Worm (Caenorhabditis elegans): ENCODE measurements around the gene ddr-1.

The ddr-1 gene

DNA sequence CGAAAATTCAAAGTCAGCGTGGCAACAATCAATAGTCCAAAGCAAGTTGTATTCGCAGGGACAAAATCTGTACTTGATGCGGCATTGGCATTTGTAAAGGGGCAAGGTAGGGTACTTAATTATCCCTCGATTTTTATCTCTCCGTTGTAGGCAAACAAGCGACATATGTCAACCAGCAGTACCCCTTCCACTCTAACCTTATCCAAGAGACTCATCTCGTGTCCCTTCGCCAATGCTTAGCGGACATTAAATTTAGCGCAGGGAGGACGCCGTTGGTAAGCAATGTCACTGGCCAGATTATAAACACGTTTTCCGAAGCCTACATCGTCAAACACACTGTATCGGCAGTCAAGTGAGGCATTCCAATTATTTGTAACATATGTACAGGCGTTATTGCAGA lies 31.7 kb upstream of the ddr-1 start (continued):
- peak in 1 of 2 experiments; percentile 99 for TF ChIP-seq daf-16 (GFP tag; optimal IDR thresholded peaks at IDR 0.05)
- peak; percentile 95 for TF ChIP-seq daf-16 (tag; optimal IDR thresholded peaks at IDR 0.05)
- TF ChIP-seq pqm-1 (tag; optimal IDR thresholded peaks at IDR 0.05), result peak; percentile 79
- peak; percentile 82 to 100 for TF ChIP-seq unc-62 (GFP tag; optimal IDR thresholded peaks at IDR 0.05 in 1 of 2)
- TF ChIP-seq unc-62 (tag; optimal IDR thresholded peaks at IDR 0.05), result peak; percentile 86
- peak; percentile 99 for TF ChIP-seq mep-1 (tag; optimal IDR thresholded peaks at IDR 0.05)
- TF ChIP-seq daf-12 (tag; optimal IDR thresholded peaks at IDR 0.05), result no peak
- TF ChIP-seq ceh-28 (tag; optimal IDR thresholded peaks at IDR 0.05), result peak; percentile 91
- peak; percentile 74 to 81 for TF ChIP-seq hif-1 (tag; optimal IDR thresholded peaks at IDR 0.05)
- peak; percentile 95 for TF ChIP-seq nhr-48 (tag; optimal IDR thresholded peaks at IDR 0.05)
- peak; percentile 88 for TF ChIP-seq dmd-9 (GFP tag; IDR thresholded peaks at IDR 0.05)
- peak; percentile 92 for TF ChIP-seq mdt-29 (GFP tag; IDR thresholded peaks at IDR 0.05)
- TF ChIP-seq egl-43 (GFP tag; IDR thresholded peaks at IDR 0.05), result peak; percentile 99
- peak; percentile 94 for TF ChIP-seq nhr-11 (tag; optimal IDR thresholded peaks at IDR 0.05)
- TF ChIP-seq zfp-2 (tag; optimal IDR thresholded peaks at IDR 0.05), result peak; percentile 87
- TF ChIP-seq ceh-62 (tag; optimal IDR thresholded peaks at IDR 0.05), result no peak
- TF ChIP-seq hmg-1.1 (GFP tag; IDR thresholded peaks at IDR 0.05), result peak; percentile 99
- TF ChIP-seq R02D3.7 (tag; optimal IDR thresholded peaks at IDR 0.05), result no peak
- TF ChIP-seq F10B5.3 (tag; optimal IDR thresholded peaks at IDR 0.05), result peak; percentile 96
- no peak for TF ChIP-seq lin-38 (GFP tag; IDR thresholded peaks at IDR 0.05)
- TF ChIP-seq set-16 (GFP tag; IDR thresholded peaks at IDR 0.05), result no peak
- TF ChIP-seq jun-1 (tag; optimal IDR thresholded peaks at IDR 0.05), result peak; percentile 99
- no peak for TF ChIP-seq ceh-44 (GFP tag; IDR thresholded peaks at IDR 0.05)
- no peak for TF ChIP-seq nhr-111 (GFP tag; optimal IDR thresholded peaks at IDR 0.05)
- TF ChIP-seq fos-1 (tag; optimal IDR thresholded peaks at IDR 0.05), result peak; percentile 83
- TF ChIP-seq nhr-77 (tag; optimal IDR thresholded peaks at IDR 0.05), result peak; percentile 99
- peak; percentile 99 for TF ChIP-seq T26A8.4 (GFP tag; IDR thresholded peaks at IDR 0.05)
- TF ChIP-seq F37D6.2 (tag; optimal IDR thresholded peaks at IDR 0.05), result peak; percentile 97
- TF ChIP-seq nhr-76 (tag; optimal IDR thresholded peaks at IDR 0.05), result peak; percentile 76

- TF ChIP-seq lin-13 (GFP tag; optimal IDR thresholded peaks at IDR 0.05), result no peak
- no peak for TF ChIP-seq F37D6.2 (tag; optimal IDR thresholded peaks at IDR 0.05)
- no peak for TF ChIP-seq daf-8 (GFP tag; IDR thresholded peaks at IDR 0.05)
- no peak for TF ChIP-seq dpl-1 (GFP tag; optimal IDR thresholded peaks at IDR 0.05)
- TF ChIP-seq php-3 (GFP tag; IDR thresholded peaks at IDR 0.05), result no peak
- TF ChIP-seq nhr-102 (tag; optimal IDR thresholded peaks at IDR 0.05), result no peak
- peak in 1 of 2 experiments; percentile 94 for TF ChIP-seq unc-62 (GFP tag; optimal IDR thresholded peaks at IDR 0.05 in 1 of 2)
- no peak for TF ChIP-seq unc-62 (tag; optimal IDR thresholded peaks at IDR 0.05)
- TF ChIP-seq sdz-12 (GFP tag; optimal IDR thresholded peaks at IDR 0.05), result no peak
Observed at ce11 chrX:5433912-5434311, 27.1 kb upstream of the ddr-1 start.

ce11 chrX:5444863-5445262 lies 16.2 kb upstream of the ddr-1 start, which contains the start of gene itm-2:
TSS of gene itm-2 (plus strand) at chrX:5445163.
- TF ChIP-seq spr-1 (tag; optimal IDR thresholded peaks at IDR 0.05) (no peak), hlh-30 (tag; optimal IDR thresholded peaks at IDR 0.05; ENCODE audit: insufficient read depth) (no peak), set-16 (GFP tag; IDR thresholded peaks at IDR 0.05) (no peak)

DNA sequence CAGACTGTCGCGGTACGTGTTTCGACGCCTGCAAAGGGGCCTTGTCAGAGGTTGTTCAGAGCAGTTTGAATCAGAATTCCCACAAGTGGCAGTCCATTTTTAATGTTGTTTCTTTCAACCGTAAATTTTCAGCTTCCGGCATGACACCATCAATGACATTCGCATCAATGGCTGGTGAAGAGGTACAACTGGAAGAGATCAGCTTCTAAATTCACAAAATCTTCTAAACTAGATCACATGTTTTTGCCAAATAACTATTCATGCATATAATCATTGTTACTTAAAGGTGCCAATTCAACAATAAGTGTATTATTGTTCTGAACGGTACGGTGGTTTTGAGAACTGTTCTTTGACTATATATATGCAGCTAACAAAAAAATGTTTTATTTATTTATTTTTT lies 13.6 kb upstream of the ddr-1 start:
- TF ChIP-seq Y105C5A.15 (GFP tag; IDR thresholded peaks at IDR 0.05) (no peak), unc-62 (GFP tag; optimal IDR thresholded peaks at IDR 0.05 in 1 of 2) (peak in 1 of 2 experiments; percentile 96), unc-62 (tag; optimal IDR thresholded peaks at IDR 0.05) (no peak), ztf-7 (tag; optimal IDR thresholded peaks at IDR 0.05) (no peak)
